Fruit fly (Drosophila melanogaster) whole organism, pupa: ENCODE data around the gene Trp1.

Experiments used
- CG10348 ChIP-seq: fragments of 200-800 bp; sonication (Bioruptor generic); IDR thresholded peaks from 2 replicates; pipeline ENCODE4 v1.3.6; 2022; ENCODE audit warnings: missing biosample characterization, missing genetic modification characterization
- CG12605 ChIP-seq: fragments of 200-800 bp; sonication (Bioruptor generic); IDR thresholded peaks from 2 replicates; pipeline ENCODE4 v1.3.6; 2022; ENCODE audit warnings: missing biosample characterization, missing genetic modification characterization
- CG14655 ChIP-seq: fragments of 200-800 bp; sonication (Bioruptor generic); optimal IDR thresholded peaks from 3 replicates; lab custom pipeline; 2017; ENCODE audit warnings: mild to moderate bottlenecking, missing biosample characterization, missing genetic modification reagents, missing genetic modification characterization
- CG15710 ChIP-seq: fragments of 200-800 bp; sonication (Bioruptor generic); optimal IDR thresholded peaks from 2 replicates; lab custom pipeline; 2018; ENCODE audit warnings: missing biosample characterization, mild to moderate bottlenecking, missing genetic modification characterization, moderate library complexity
- CG32121 ChIP-seq: fragments of 200-800 bp; sonication (Bioruptor generic); IDR thresholded peaks from 2 replicates; pipeline ENCODE4 v1.3.6; 2022; ENCODE audit warnings: missing biosample characterization, missing genetic modification characterization
- CG34367 ChIP-seq: fragments of 200-800 bp; sonication (Bioruptor generic); optimal IDR thresholded peaks from 2 replicates; lab custom pipeline; 2018; ENCODE audit warnings: missing biosample characterization, mild to moderate bottlenecking, missing genetic modification characterization
- CG4496 ChIP-seq: fragments of 200-800 bp; sonication (Bioruptor generic); IDR thresholded peaks from 3 replicates; pipeline ENCODE4 v1.3.6; 2022; ENCODE audit warnings: missing biosample characterization, missing genetic modification characterization
- CG8159 ChIP-seq: fragments of 200-800 bp; sonication (Bioruptor generic); optimal IDR thresholded peaks from 3 replicates; lab custom pipeline; 2018; ENCODE audit warnings: missing biosample characterization, mild to moderate bottlenecking, missing genetic modification characterization, moderate library complexity
- Snoo ChIP-seq: fragments of 200-800 bp; sonication (Bioruptor generic); optimal IDR thresholded peaks from 3 replicates; lab custom pipeline; 2017; ENCODE audit warnings: missing biosample characterization, mild to moderate bottlenecking, missing genetic modification characterization, inconsistent platforms
- rn ChIP-seq: fragments of 200-800 bp; sonication (Bioruptor generic); IDR thresholded peaks from 2 replicates; pipeline ENCODE4 v1.3.6; 2022; ENCODE audit warnings: missing biosample characterization, missing genetic modification characterization

- TF ChIP-seq CG12605 (GFP tag; lab: Robert Waterston, UW): no peak
- no peak for TF ChIP-seq CG34367 (tag; lab: Kevin White, UChicago)
- no peak for TF ChIP-seq Snoo
- TF ChIP-seq CG10348 (GFP tag; lab: Robert Waterston, UW): no peak
- no peak for TF ChIP-seq CG15710
- TF ChIP-seq CG14655 (GFP tag; lab: Kevin White, UChicago): no peak
- TF ChIP-seq CG4496: no peak
- no peak for TF ChIP-seq CG32121
- TF ChIP-seq rn: no peak
- no peak for TF ChIP-seq CG8159
Measured at dm6 chr2L:9972624-9973023, 36.6 kb upstream of the Trp1 start.
